Fruit fly (Drosophila melanogaster): ENCODE data around the gene CCT1.

- no peak for TF ChIP-seq psq (optimal IDR thresholded peaks at IDR 0.05)
- TF ChIP-seq usp (GFP tag; optimal IDR thresholded peaks at IDR 0.05) = no peak
- TF ChIP-seq CG8478 (optimal IDR thresholded peaks at IDR 0.05) = no peak
Observed at dm6 chr3R:22449871-22450424, 41.3 kb downstream of the CCT1 start.

Measured in whole organism.